1 fruit fly cellular context compared by ENCODE assay signal in genomic region chrX:7708942-7709707, dm6.
TF ChIP-seq lines count a peak whose summit lies in the region.

TSS of gene CHES-1-like (minus strand) at chrX:7709385.

TF ChIP-seq in whole organism, embryonic, 481 proteins besides CTCF, POLR2A, EP300 and RAD21 (continued from another document and continues in another):
- TF ChIP-seq CG1233 (GFP tag; optimal IDR thresholded peaks at IDR 0.05; lab: Kevin White, UChicago): peak; percentile 88
- TF ChIP-seq CG17361 (GFP tag; IDR thresholded peaks at IDR 0.05; lab: Robert Waterston, UW): peak; percentile 97
- peak; percentile 65 for TF ChIP-seq HmgD (GFP tag; optimal IDR thresholded peaks at IDR 0.05; lab: Kevin White, UChicago)
- peak; percentile 93 for TF ChIP-seq phol (tag; optimal IDR thresholded peaks at IDR 0.05; lab: Kevin White, UChicago)
- TF ChIP-seq fd64A (GFP tag; optimal IDR thresholded peaks at IDR 0.05; lab: Kevin White, UChicago): peak; percentile 70
- TF ChIP-seq toy (GFP tag; IDR thresholded peaks at IDR 0.05; lab: Robert Waterston, UW): 0 out of 2 replicates have a peak, but pooled peaks have one; percentile 24
- peak; percentile 45 for TF ChIP-seq Elba2 (GFP tag; optimal IDR thresholded peaks at IDR 0.05; lab: Kevin White, UChicago)
- TF ChIP-seq CG17568 (GFP tag; optimal IDR thresholded peaks at IDR 0.05; lab: Kevin White, UChicago): peak; percentile 75
- peak; percentile 68 for TF ChIP-seq CG30020 (tag; optimal IDR thresholded peaks at IDR 0.05; lab: Kevin White, UChicago)
- peak; percentile 85 for TF ChIP-seq CG12104 (GFP tag; optimal IDR thresholded peaks at IDR 0.05; lab: Kevin White, UChicago)
- peak; percentile 50 for TF ChIP-seq mirr (GFP tag; optimal IDR thresholded peaks at IDR 0.05; lab: Kevin White, UChicago)
- peak; percentile 62; the same call in 1 of the 2 replicates for TF ChIP-seq Doc2 (GFP tag; IDR thresholded peaks at IDR 0.05; lab: Robert Waterston, UW)
- TF ChIP-seq CG6272 (GFP tag; IDR thresholded peaks at IDR 0.05; lab: Robert Waterston, UW): peak; percentile 52; the same call in 1 of the 2 replicates
- TF ChIP-seq ham (GFP tag; IDR thresholded peaks at IDR 0.05; lab: Robert Waterston, UW): no peak
- peak; percentile 96 for TF ChIP-seq crol (GFP tag; IDR thresholded peaks at IDR 0.05; lab: Robert Waterston, UW)
- 0 out of 2 replicates have a peak, but pooled peaks have one; percentile 40 for TF ChIP-seq aop (GFP tag; IDR thresholded peaks at IDR 0.05; lab: Robert Waterston, UW)
- peak; percentile 86 for TF ChIP-seq gcm (GFP tag; optimal IDR thresholded peaks at IDR 0.05; lab: Kevin White, UChicago)
- peak; percentile 62; the same call in 2 of the 3 replicates for TF ChIP-seq CG7357 (GFP tag; IDR thresholded peaks at IDR 0.05; lab: Robert Waterston, UW)
- peak; percentile 72; the same call in 2 of the 3 replicates for TF ChIP-seq ase (GFP tag; IDR thresholded peaks at IDR 0.05; lab: Robert Waterston, UW)
- no peak for TF ChIP-seq CG16813 (GFP tag; IDR thresholded peaks at IDR 0.05; lab: Robert Waterston, UW; ENCODE audit: partially characterized antibody)
- TF ChIP-seq CG4820 (GFP tag; optimal IDR thresholded peaks at IDR 0.05; lab: Kevin White, UChicago): peak; percentile 88
- peak; percentile 59 for TF ChIP-seq Fer2 (tag; optimal IDR thresholded peaks at IDR 0.05; lab: Kevin White, UChicago)
- TF ChIP-seq CG11504 (tag; optimal IDR thresholded peaks at IDR 0.05; lab: Kevin White, UChicago): peak; percentile 95
- TF ChIP-seq Blimp-1 (GFP tag; optimal IDR thresholded peaks at IDR 0.05; lab: Kevin White, UChicago): peak; percentile 87
- TF ChIP-seq bab2 (GFP tag; optimal IDR thresholded peaks at IDR 0.05; lab: Kevin White, UChicago): peak; percentile 91
- peak; percentile 70 for TF ChIP-seq CG18764 (GFP tag; optimal IDR thresholded peaks at IDR 0.05; lab: Kevin White, UChicago)
- peak; percentile 76 for TF ChIP-seq CG12299 (tag; optimal IDR thresholded peaks at IDR 0.05; lab: Kevin White, UChicago)
- TF ChIP-seq CG30431 (GFP tag; optimal IDR thresholded peaks at IDR 0.05; lab: Kevin White, UChicago): peak; percentile 89
- peak; percentile 95 for TF ChIP-seq CG7556 (GFP tag; optimal IDR thresholded peaks at IDR 0.05; lab: Kevin White, UChicago)
- peak; percentile 73 for TF ChIP-seq CG8281 (tag; optimal IDR thresholded peaks at IDR 0.05; lab: Kevin White, UChicago)
- peak; percentile 89 for TF ChIP-seq kay (GFP tag; optimal IDR thresholded peaks at IDR 0.05; lab: Kevin White, UChicago)
- TF ChIP-seq CG30403 (GFP tag; optimal IDR thresholded peaks at IDR 0.05; lab: Kevin White, UChicago): peak; percentile 95
- no peak for TF ChIP-seq fru (optimal IDR thresholded peaks at IDR 0.05; lab: Kevin White, UChicago)
- no peak for TF ChIP-seq Dll (GFP tag; IDR thresholded peaks at IDR 0.05; lab: Robert Waterston, UW; ENCODE audit: partially characterized antibody)
- no peak for TF ChIP-seq CG34224 (GFP tag; IDR thresholded peaks at IDR 0.05; lab: Robert Waterston, UW; ENCODE audit: partially characterized antibody)
- peak; percentile 89 for TF ChIP-seq pho (GFP tag; optimal IDR thresholded peaks at IDR 0.05; lab: Kevin White, UChicago)
- TF ChIP-seq Neu2 (GFP tag; optimal IDR thresholded peaks at IDR 0.05; lab: Kevin White, UChicago; ENCODE audit: borderline replicate concordance): peak; percentile 56
- TF ChIP-seq CG31388 (GFP tag; optimal IDR thresholded peaks at IDR 0.05; lab: Kevin White, UChicago): peak; percentile 68
- peak; percentile 50 for TF ChIP-seq Rx (GFP tag; IDR thresholded peaks at IDR 0.05; lab: Robert Waterston, UW)
- TF ChIP-seq Abd-B (GFP tag; optimal IDR thresholded peaks at IDR 0.05; lab: Kevin White, UChicago): peak; percentile 93
- TF ChIP-seq CG11695 (GFP tag; IDR thresholded peaks at IDR 0.05; lab: Robert Waterston, UW): peak; percentile 87
- TF ChIP-seq sens (GFP tag; lab: Kevin White, UChicago): peak; percentile 99
- TF ChIP-seq CG32767 (GFP tag; IDR thresholded peaks at IDR 0.05; lab: Robert Waterston, UW): peak; percentile 76; the same call in 1 of the 2 replicates
- peak; percentile 45; the same call in 1 of the 2 replicates for TF ChIP-seq Poxn (GFP tag; IDR thresholded peaks at IDR 0.05; lab: Robert Waterston, UW)
- TF ChIP-seq Pdp1 (GFP tag; optimal IDR thresholded peaks at IDR 0.05; lab: Kevin White, UChicago): peak; percentile 84 to 94
- TF ChIP-seq slou (GFP tag; optimal IDR thresholded peaks at IDR 0.05; lab: Kevin White, UChicago): peak; percentile 83
- TF ChIP-seq CG10543 (GFP tag; optimal IDR thresholded peaks at IDR 0.05; lab: Kevin White, UChicago): peak; percentile 96
- TF ChIP-seq CG9797 (GFP tag; optimal IDR thresholded peaks at IDR 0.05; lab: Kevin White, UChicago): peak; percentile 3
- peak; percentile 65 for TF ChIP-seq CG14050 (GFP tag; IDR thresholded peaks at IDR 0.05; lab: Robert Waterston, UW)
- TF ChIP-seq D (optimal IDR thresholded peaks at IDR 0.05; lab: Kevin White, UChicago): no peak
- peak; percentile 94 for TF ChIP-seq D (GFP tag; optimal IDR thresholded peaks at IDR 0.05; lab: Kevin White, UChicago)
- no peak for TF ChIP-seq zen2 (GFP tag; IDR thresholded peaks at IDR 0.05; lab: Robert Waterston, UW; ENCODE audit: partially characterized antibody)
- TF ChIP-seq nerfin-2 (GFP tag; IDR thresholded peaks at IDR 0.05; lab: Robert Waterston, UW; ENCODE audit: partially characterized antibody): no peak
- peak; percentile 74 for TF ChIP-seq CG10431 (GFP tag; optimal IDR thresholded peaks at IDR 0.05; lab: Kevin White, UChicago)
- peak; percentile 64 for TF ChIP-seq CG7928 (GFP tag; optimal IDR thresholded peaks at IDR 0.05; lab: Kevin White, UChicago)
- TF ChIP-seq Dp (GFP tag; optimal IDR thresholded peaks at IDR 0.05; lab: Kevin White, UChicago): no peak
- TF ChIP-seq Max (GFP tag; optimal IDR thresholded peaks at IDR 0.05; lab: Kevin White, UChicago): peak; percentile 89
- peak in 1 of 2 experiments; percentile 99 for TF ChIP-seq eve (GFP tag; optimal IDR thresholded peaks at IDR 0.05; lab: Kevin White, UChicago)
- TF ChIP-seq ken (GFP tag; IDR thresholded peaks at IDR 0.05; lab: Robert Waterston, UW): peak; percentile 61; the same call in 1 of the 3 replicates
- peak; percentile 96 for TF ChIP-seq CG18262 (tag; optimal IDR thresholded peaks at IDR 0.05; lab: Kevin White, UChicago)
- TF ChIP-seq dmrt11E (tag; optimal IDR thresholded peaks at IDR 0.05; lab: Kevin White, UChicago): peak; percentile 80
- TF ChIP-seq CG18476 (GFP tag; optimal IDR thresholded peaks at IDR 0.05; lab: Kevin White, UChicago): peak; percentile 90
- TF ChIP-seq Kr (GFP tag; optimal IDR thresholded peaks at IDR 0.05; lab: Kevin White, UChicago): no peak
- no peak for TF ChIP-seq Hr39 (optimal IDR thresholded peaks at IDR 0.05; lab: Kevin White, UChicago)
- TF ChIP-seq CG14710 (tag; optimal IDR thresholded peaks at IDR 0.05; lab: Kevin White, UChicago): peak; percentile 84
- TF ChIP-seq ato (GFP tag; IDR thresholded peaks at IDR 0.05; lab: Robert Waterston, UW; ENCODE audit: partially characterized antibody): no peak
- TF ChIP-seq Dad (GFP tag; optimal IDR thresholded peaks at IDR 0.05; lab: Kevin White, UChicago): peak; percentile 85
- no peak for TF ChIP-seq hkb (optimal IDR thresholded peaks at IDR 0.05; lab: Kevin White, UChicago)
- TF ChIP-seq hkb (GFP tag; IDR thresholded peaks at IDR 0.05; lab: Robert Waterston, UW): peak; percentile 85
- no peak for TF ChIP-seq stwl (tag; optimal IDR thresholded peaks at IDR 0.05; lab: Kevin White, UChicago)
- TF ChIP-seq ewg (GFP tag; optimal IDR thresholded peaks at IDR 0.05; lab: Kevin White, UChicago): peak; percentile 86
- TF ChIP-seq zfh2 (GFP tag; optimal IDR thresholded peaks at IDR 0.05; lab: Kevin White, UChicago): peak; percentile 87
- TF ChIP-seq en (GFP tag; optimal IDR thresholded peaks at IDR 0.05; lab: Kevin White, UChicago): peak; percentile 86
- peak; percentile 47 for TF ChIP-seq CG2116 (GFP tag; optimal IDR thresholded peaks at IDR 0.05; lab: Kevin White, UChicago)
- TF ChIP-seq Spps (tag; optimal IDR thresholded peaks at IDR 0.05; lab: Kevin White, UChicago): peak; percentile 68
- peak; percentile 52 for TF ChIP-seq tup (GFP tag; optimal IDR thresholded peaks at IDR 0.05; lab: Kevin White, UChicago)
- TF ChIP-seq br (optimal IDR thresholded peaks at IDR 0.05; lab: Kevin White, UChicago): no peak
- peak; percentile 72 for TF ChIP-seq CG1647 (GFP tag; optimal IDR thresholded peaks at IDR 0.05; lab: Kevin White, UChicago)
- TF ChIP-seq Rfx (GFP tag; IDR thresholded peaks at IDR 0.05; lab: Robert Waterston, UW): peak; percentile 78
- no peak for TF ChIP-seq z (GFP tag; IDR thresholded peaks at IDR 0.05; lab: Robert Waterston, UW)
- TF ChIP-seq pb (GFP tag; optimal IDR thresholded peaks at IDR 0.05; lab: Kevin White, UChicago): peak; percentile 93
- peak; percentile 51; the same call in 1 of the 2 replicates for TF ChIP-seq CG8765 (GFP tag; IDR thresholded peaks at IDR 0.05; lab: Robert Waterston, UW)
- TF ChIP-seq CG8359 (GFP tag; optimal IDR thresholded peaks at IDR 0.05; lab: Kevin White, UChicago; ENCODE audit: borderline replicate concordance): peak; percentile 81
- TF ChIP-seq pum (GFP tag; optimal IDR thresholded peaks at IDR 0.05; lab: Kevin White, UChicago): peak; percentile 91
- peak; percentile 27 for TF ChIP-seq Sry-β (GFP tag; optimal IDR thresholded peaks at IDR 0.05; lab: Kevin White, UChicago)
- peak; percentile 84 for TF ChIP-seq seq (GFP tag; IDR thresholded peaks at IDR 0.05; lab: Robert Waterston, UW)
- no peak for TF ChIP-seq CG8478 (optimal IDR thresholded peaks at IDR 0.05; lab: Kevin White, UChicago)
- no peak for TF ChIP-seq CG17912 (GFP tag; optimal IDR thresholded peaks at IDR 0.05; lab: Kevin White, UChicago)
- no peak for TF ChIP-seq prd (optimal IDR thresholded peaks at IDR 0.05; lab: Kevin White, UChicago)
- TF ChIP-seq prd (GFP tag; IDR thresholded peaks at IDR 0.05; lab: Robert Waterston, UW): peak; percentile 85
- TF ChIP-seq D19B (GFP tag; optimal IDR thresholded peaks at IDR 0.05; lab: Kevin White, UChicago): peak; percentile 81
- TF ChIP-seq gce (GFP tag; IDR thresholded peaks at IDR 0.05; lab: Robert Waterston, UW): peak; percentile 65; the same call in 1 of the 3 replicates
- TF ChIP-seq CG31224 (GFP tag; IDR thresholded peaks at IDR 0.05; lab: Robert Waterston, UW): peak; percentile 71
- TF ChIP-seq Lhr (GFP tag; optimal IDR thresholded peaks at IDR 0.05; lab: Kevin White, UChicago): peak; percentile 77
- peak; percentile 92 for TF ChIP-seq Meics (GFP tag; optimal IDR thresholded peaks at IDR 0.05; lab: Kevin White, UChicago)
- TF ChIP-seq Bdp1 (GFP tag; optimal IDR thresholded peaks at IDR 0.05; lab: Kevin White, UChicago): peak; percentile 78
- TF ChIP-seq CG7839 (tag; optimal IDR thresholded peaks at IDR 0.05; lab: Kevin White, UChicago): peak; percentile 95
- TF ChIP-seq gt (GFP tag; IDR thresholded peaks at IDR 0.05; lab: Robert Waterston, UW): no peak
- TF ChIP-seq CG14441 (GFP tag; IDR thresholded peaks at IDR 0.05; lab: Robert Waterston, UW): peak; percentile 71
- peak; percentile 93 for TF ChIP-seq CG10209 (GFP tag; optimal IDR thresholded peaks at IDR 0.05; lab: Kevin White, UChicago)
- peak; percentile 76 for TF ChIP-seq Jarid2 (GFP tag; optimal IDR thresholded peaks at IDR 0.05; lab: Kevin White, UChicago)
- TF ChIP-seq CG16779 (GFP tag; IDR thresholded peaks at IDR 0.05; lab: Robert Waterston, UW): no peak
- peak; percentile 48 for TF ChIP-seq exex (tag; optimal IDR thresholded peaks at IDR 0.05; lab: Kevin White, UChicago)
- TF ChIP-seq Fer1 (GFP tag; optimal IDR thresholded peaks at IDR 0.05; lab: Kevin White, UChicago): peak; percentile 88
- TF ChIP-seq eyg (GFP tag; optimal IDR thresholded peaks at IDR 0.05; lab: Kevin White, UChicago): peak; percentile 84
- TF ChIP-seq CG8290 (GFP tag; optimal IDR thresholded peaks at IDR 0.05; lab: Kevin White, UChicago): peak; percentile 79
- peak; percentile 24 to 55 for TF ChIP-seq CG8290 (tag; optimal IDR thresholded peaks at IDR 0.05; lab: Kevin White, UChicago)
- peak; percentile 82 for TF ChIP-seq CG3407 (GFP tag; optimal IDR thresholded peaks at IDR 0.05; lab: Kevin White, UChicago)
- peak; percentile 94 for TF ChIP-seq bcd (GFP tag; optimal IDR thresholded peaks at IDR 0.05; lab: Kevin White, UChicago)
- peak; percentile 74 for TF ChIP-seq Aef1 (GFP tag; IDR thresholded peaks at IDR 0.05; lab: Robert Waterston, UW)
- peak; percentile 88 for TF ChIP-seq Xbp1 (GFP tag; optimal IDR thresholded peaks at IDR 0.05; lab: Kevin White, UChicago)
- TF ChIP-seq hth (optimal IDR thresholded peaks at IDR 0.05; lab: Kevin White, UChicago): no peak
- peak; percentile 64 for TF ChIP-seq ssp (GFP tag; IDR thresholded peaks at IDR 0.05; lab: Robert Waterston, UW)
- TF ChIP-seq Opbp (GFP tag; IDR thresholded peaks at IDR 0.05; lab: Robert Waterston, UW; ENCODE audit: partially characterized antibody): no peak
- peak; percentile 92 for TF ChIP-seq tx (GFP tag; optimal IDR thresholded peaks at IDR 0.05; lab: Kevin White, UChicago)
- TF ChIP-seq CG4617 (GFP tag; optimal IDR thresholded peaks at IDR 0.05; lab: Kevin White, UChicago; ENCODE audit: borderline replicate concordance): peak; percentile 75
- peak; percentile 95 for TF ChIP-seq Oli (tag; optimal IDR thresholded peaks at IDR 0.05; lab: Kevin White, UChicago)
- TF ChIP-seq CG17802 (tag; optimal IDR thresholded peaks at IDR 0.05; lab: Kevin White, UChicago): peak; percentile 45
- peak; percentile 95 for TF ChIP-seq CG31441 (GFP tag; IDR thresholded peaks at IDR 0.05; lab: Robert Waterston, UW)
- TF ChIP-seq jing (GFP tag; optimal IDR thresholded peaks at IDR 0.05; lab: Kevin White, UChicago): peak; percentile 82
- peak; percentile 32; the same call in 1 of the 2 replicates for TF ChIP-seq CkIIα-i1 (GFP tag; IDR thresholded peaks at IDR 0.05; lab: Robert Waterston, UW)
- peak; percentile 92 for TF ChIP-seq tio (GFP tag; optimal IDR thresholded peaks at IDR 0.05; lab: Kevin White, UChicago)
- peak; percentile 83 for TF ChIP-seq Atf3 (GFP tag; optimal IDR thresholded peaks at IDR 0.05; lab: Kevin White, UChicago)
- peak; percentile 78 for TF ChIP-seq klu (GFP tag; IDR thresholded peaks at IDR 0.05; lab: Robert Waterston, UW)
- TF ChIP-seq Tbp (GFP tag; optimal IDR thresholded peaks at IDR 0.05; lab: Kevin White, UChicago): no peak
- TF ChIP-seq sisA (GFP tag; IDR thresholded peaks at IDR 0.05; lab: Robert Waterston, UW): peak; percentile 80
- peak; percentile 97 for TF ChIP-seq nmo (GFP tag; optimal IDR thresholded peaks at IDR 0.05; lab: Kevin White, UChicago)
- TF ChIP-seq Xrp1 (GFP tag; IDR thresholded peaks at IDR 0.05; lab: Robert Waterston, UW): peak; percentile 85
- no peak for TF ChIP-seq amos (GFP tag; IDR thresholded peaks at IDR 0.05; lab: Robert Waterston, UW; ENCODE audit: partially characterized antibody)
